Fruit fly (Drosophila melanogaster): Measurements from ENCODE around the gene CG5568.

CG5568 gene

DNA sequence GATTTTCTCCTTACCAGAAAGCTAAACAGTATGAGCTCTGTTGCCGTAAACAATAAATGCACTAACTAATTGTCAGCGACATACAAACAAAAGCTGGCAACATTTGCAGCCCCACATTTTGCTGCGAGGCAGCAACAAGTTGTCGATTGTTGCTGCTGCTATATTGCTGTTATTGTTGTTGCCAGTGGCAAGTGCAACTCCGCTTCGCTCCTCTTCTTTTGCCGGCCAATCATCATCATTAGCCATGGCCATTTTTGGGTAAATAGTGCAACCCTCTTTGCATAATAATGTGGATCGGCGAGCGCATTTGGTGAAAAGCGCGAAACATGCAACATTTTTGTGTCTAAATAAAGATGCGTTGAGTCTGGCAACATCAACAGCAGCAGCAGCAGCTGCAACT is 40.7 kb upstream of the CG5568 start:
- TF ChIP-seq rn (GFP tag; IDR thresholded peaks at IDR 0.05) (no peak), CG4496 (GFP tag; IDR thresholded peaks at IDR 0.05) (no peak), Ets98B (GFP tag; IDR thresholded peaks at IDR 0.05) (no peak), CG8159 (tag; optimal IDR thresholded peaks at IDR 0.05) (no peak), EcR (GFP tag; optimal IDR thresholded peaks at IDR 0.05) (no peak), CG15710 (tag; optimal IDR thresholded peaks at IDR 0.05) (no peak), gl (tag; optimal IDR thresholded peaks at IDR 0.05) (no peak), Pif1A (GFP tag; optimal IDR thresholded peaks at IDR 0.05) (no peak), CG13204 (GFP tag; optimal IDR thresholded peaks at IDR 0.05) (no peak), CG8301 (tag; optimal IDR thresholded peaks at IDR 0.05) (no peak), Pif1B (GFP tag; optimal IDR thresholded peaks at IDR 0.05) (no peak), D1 (tag; optimal IDR thresholded peaks at IDR 0.05) (no peak), CG12605 (GFP tag; IDR thresholded peaks at IDR 0.05) (no peak), Snoo (tag; optimal IDR thresholded peaks at IDR 0.05) (no peak)

DNA sequence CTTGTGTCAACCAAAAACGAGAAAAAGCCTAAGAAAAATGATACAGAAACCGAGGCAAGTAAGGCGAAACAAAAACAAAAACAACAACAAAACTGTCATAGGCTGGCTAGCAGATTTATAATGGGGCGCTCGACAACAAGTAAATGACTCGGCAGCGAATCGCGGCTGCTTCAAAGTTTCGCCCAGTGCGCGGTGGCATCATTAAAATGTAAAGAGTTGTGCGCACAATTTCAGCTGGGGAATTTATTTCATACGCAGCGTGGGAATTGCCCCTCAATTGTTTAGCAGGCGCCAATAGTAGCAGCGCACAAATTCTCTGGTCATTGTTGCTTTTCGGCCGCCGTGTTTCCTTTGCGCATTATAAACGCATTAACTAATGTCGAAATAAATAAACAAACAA is 39.4 kb upstream of the CG5568 start:
- no peak for TF ChIP-seq CG12605 (GFP tag; IDR thresholded peaks at IDR 0.05)
- no peak for TF ChIP-seq CG9948 (tag; optimal IDR thresholded peaks at IDR 0.05)
- TF ChIP-seq CG15710 (tag; optimal IDR thresholded peaks at IDR 0.05), result no peak
- no peak for TF ChIP-seq D1 (tag; optimal IDR thresholded peaks at IDR 0.05)
- TF ChIP-seq CG8301 (tag; optimal IDR thresholded peaks at IDR 0.05), result no peak
- no peak for TF ChIP-seq Ets98B (GFP tag; IDR thresholded peaks at IDR 0.05)
- no peak for TF ChIP-seq CG34367 (tag; optimal IDR thresholded peaks at IDR 0.05)
- no peak for TF ChIP-seq gl (tag; optimal IDR thresholded peaks at IDR 0.05)
- no peak for TF ChIP-seq CG17806 (tag; optimal IDR thresholded peaks at IDR 0.05)
- TF ChIP-seq CG8159 (tag; optimal IDR thresholded peaks at IDR 0.05), result no peak
- TF ChIP-seq Pif1B (GFP tag; optimal IDR thresholded peaks at IDR 0.05), result no peak
- no peak for TF ChIP-seq CG32121 (GFP tag; IDR thresholded peaks at IDR 0.05)

DNA sequence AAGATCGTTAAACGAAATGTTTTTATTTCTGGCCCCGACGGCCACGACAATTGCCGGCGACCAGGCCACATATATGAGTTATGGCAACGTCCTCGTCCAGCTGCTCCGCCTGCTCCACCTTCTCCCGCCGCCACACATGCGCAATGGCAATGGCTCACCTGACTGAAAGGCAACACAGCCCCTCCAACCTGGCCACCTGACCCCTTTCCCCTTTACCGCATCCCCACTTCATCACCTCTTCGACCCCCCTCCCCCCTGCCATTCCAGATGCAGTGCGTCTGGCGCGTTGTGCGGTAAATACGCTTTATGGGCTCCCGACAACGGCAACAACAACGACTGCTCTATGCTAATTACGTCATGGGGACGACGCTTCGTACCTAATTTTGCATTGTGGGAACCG is 37.5 kb upstream of the CG5568 start:
- TF ChIP-seq gl (tag; optimal IDR thresholded peaks at IDR 0.05) (no peak), Pif1B (GFP tag; optimal IDR thresholded peaks at IDR 0.05) (no peak), CG13204 (GFP tag; optimal IDR thresholded peaks at IDR 0.05) (peak; percentile 43), EcR (GFP tag; optimal IDR thresholded peaks at IDR 0.05) (peak; percentile 0)

DNA sequence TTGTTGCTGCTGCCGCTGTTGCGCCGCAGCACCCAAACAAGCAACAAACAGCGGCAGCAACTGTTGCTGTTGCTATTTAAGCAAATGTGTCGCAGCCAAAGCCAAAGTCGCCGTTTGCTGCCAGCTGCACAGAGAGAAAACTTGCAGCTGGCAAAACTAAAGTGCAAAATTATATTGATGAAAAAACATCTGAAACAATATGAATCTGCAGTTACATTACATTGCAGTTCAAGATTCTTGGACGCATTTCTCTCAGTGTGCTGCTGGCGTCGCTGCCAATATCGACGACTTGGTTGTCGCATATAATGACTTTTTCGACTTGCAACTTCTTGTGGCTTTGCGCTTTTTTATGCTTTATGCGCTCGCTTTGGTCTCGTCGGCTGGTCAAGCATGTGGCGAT is 37.1 kb upstream of the CG5568 start:
- TF ChIP-seq CG32121 (GFP tag; IDR thresholded peaks at IDR 0.05) (peak; percentile 96), Snoo (tag; optimal IDR thresholded peaks at IDR 0.05) (peak; percentile 41), CG4496 (GFP tag; IDR thresholded peaks at IDR 0.05) (peak; percentile 98), rn (GFP tag; IDR thresholded peaks at IDR 0.05) (peak; percentile 93), EcR (GFP tag; optimal IDR thresholded peaks at IDR 0.05) (no peak), Pif1B (GFP tag; optimal IDR thresholded peaks at IDR 0.05) (peak; percentile 85), CG8301 (tag; optimal IDR thresholded peaks at IDR 0.05) (peak; percentile 93), fd96Ca (GFP tag; IDR thresholded peaks at IDR 0.05) (peak; percentile 98), CG14655 (GFP tag; optimal IDR thresholded peaks at IDR 0.05) (peak; percentile 94), CG10348 (GFP tag; IDR thresholded peaks at IDR 0.05) (no peak), Pif1A (GFP tag; optimal IDR thresholded peaks at IDR 0.05) (peak; percentile 92), CG34367 (tag; optimal IDR thresholded peaks at IDR 0.05) (peak; percentile 79), CG13204 (GFP tag; optimal IDR thresholded peaks at IDR 0.05) (peak; percentile 2), CG17806 (tag; optimal IDR thresholded peaks at IDR 0.05) (peak; percentile 77), CG12605 (GFP tag; IDR thresholded peaks at IDR 0.05) (peak; percentile 91), CG15710 (tag; optimal IDR thresholded peaks at IDR 0.05) (peak; percentile 73), Ets98B (GFP tag; IDR thresholded peaks at IDR 0.05) (peak; percentile 98), CG9948 (tag; optimal IDR thresholded peaks at IDR 0.05) (peak; percentile 77), D1 (tag; optimal IDR thresholded peaks at IDR 0.05) (no peak), CG8159 (tag; optimal IDR thresholded peaks at IDR 0.05) (peak; percentile 68), gl (tag; optimal IDR thresholded peaks at IDR 0.05) (peak; percentile 52)

DNA sequence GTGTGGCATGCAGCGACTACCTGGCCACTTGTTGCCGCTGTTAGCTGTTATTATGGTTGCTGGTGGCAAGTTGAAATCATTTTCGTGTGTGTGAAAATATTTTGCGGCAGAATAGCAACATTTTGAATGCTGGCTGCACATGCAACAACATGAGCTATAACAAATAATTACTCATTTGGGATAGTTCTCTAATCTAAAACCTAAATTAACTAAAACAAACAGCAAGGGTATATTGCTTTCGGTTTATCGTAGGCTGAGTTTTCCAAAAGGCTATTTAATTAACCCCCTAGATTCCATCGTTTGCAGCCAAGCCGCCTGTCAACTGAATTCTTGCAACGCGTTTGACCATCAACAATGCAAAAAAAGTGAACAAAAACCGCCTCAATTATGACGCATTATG is 36.5 kb upstream of the CG5568 start:
- TF ChIP-seq Pif1B (GFP tag; optimal IDR thresholded peaks at IDR 0.05) (no peak), CG4496 (GFP tag; IDR thresholded peaks at IDR 0.05) (no peak), CG15710 (tag; optimal IDR thresholded peaks at IDR 0.05) (no peak), Snoo (tag; optimal IDR thresholded peaks at IDR 0.05) (no peak), CG8301 (tag; optimal IDR thresholded peaks at IDR 0.05) (no peak), gl (tag; optimal IDR thresholded peaks at IDR 0.05) (no peak), CG9948 (tag; optimal IDR thresholded peaks at IDR 0.05) (no peak), CG14655 (GFP tag; optimal IDR thresholded peaks at IDR 0.05) (no peak), fd96Ca (GFP tag; IDR thresholded peaks at IDR 0.05) (no peak), CG32121 (GFP tag; IDR thresholded peaks at IDR 0.05) (no peak), CG12605 (GFP tag; IDR thresholded peaks at IDR 0.05) (no peak), rn (GFP tag; IDR thresholded peaks at IDR 0.05) (no peak), CG8159 (tag; optimal IDR thresholded peaks at IDR 0.05) (no peak), D1 (tag; optimal IDR thresholded peaks at IDR 0.05) (no peak), Pif1A (GFP tag; optimal IDR thresholded peaks at IDR 0.05) (no peak)

dm6 chr3L:5835431-5835830 is 35.9 kb upstream of the CG5568 start:
- no peak for TF ChIP-seq rn (GFP tag; IDR thresholded peaks at IDR 0.05)
- TF ChIP-seq CG14655 (GFP tag; optimal IDR thresholded peaks at IDR 0.05), result no peak
- TF ChIP-seq CG4496 (GFP tag; IDR thresholded peaks at IDR 0.05), result no peak
- no peak for TF ChIP-seq CG17806 (tag; optimal IDR thresholded peaks at IDR 0.05)
- no peak; the same call in 1 of the 2 replicates for TF ChIP-seq Ets98B (GFP tag; IDR thresholded peaks at IDR 0.05)
- TF ChIP-seq CG10348 (GFP tag; IDR thresholded peaks at IDR 0.05), result no peak
- no peak for TF ChIP-seq CG8301 (tag; optimal IDR thresholded peaks at IDR 0.05)
- no peak for TF ChIP-seq CG8159 (tag; optimal IDR thresholded peaks at IDR 0.05)
- no peak for TF ChIP-seq Pif1B (GFP tag; optimal IDR thresholded peaks at IDR 0.05)
- TF ChIP-seq CG15710 (tag; optimal IDR thresholded peaks at IDR 0.05), result no peak
- TF ChIP-seq fd96Ca (GFP tag; IDR thresholded peaks at IDR 0.05), result no peak
- TF ChIP-seq CG13204 (GFP tag; optimal IDR thresholded peaks at IDR 0.05), result no peak
- no peak for TF ChIP-seq D1 (tag; optimal IDR thresholded peaks at IDR 0.05)
- TF ChIP-seq Pif1A (GFP tag; optimal IDR thresholded peaks at IDR 0.05), result no peak

All from whole organism, pupa.